Worm (Caenorhabditis elegans) whole organism, late embryonic: ENCODE data around the gene rpb-8.

Source experiments
- C08G9.2 ChIP-seq: sonication (generic microtip); optimal IDR thresholded peaks from 2 replicates; lab custom pipeline; 2016; ENCODE audit warnings: mild to moderate bottlenecking, missing genetic modification characterization, moderate library complexity, missing compliant biosample characterization
- C38D4.7 ChIP-seq: fragments of 200-800 bp; sonication (Bioruptor generic); optimal IDR thresholded peaks from 2 replicates; lab custom pipeline; 2018; ENCODE audit warnings: mild to moderate bottlenecking, missing genetic modification characterization, moderate library complexity, missing compliant biosample characterization
- F13H6.1 ChIP-seq: sonication (generic microtip); optimal IDR thresholded peaks from 2 replicates; lab custom pipeline; 2016; ENCODE audit warnings: missing genetic modification characterization, missing compliant biosample characterization
- K09A11.1 ChIP-seq: sonication (generic microtip); optimal IDR thresholded peaks from 2 replicates; lab custom pipeline; 2017; ENCODE audit warnings: antibody characterized with exemption, mild to moderate bottlenecking, missing genetic modification characterization, missing compliant biosample characterization; ENCODE audit not compliant: insufficient read depth
- Y22D7AL.16 ChIP-seq: sonication (generic microtip); optimal IDR thresholded peaks from 2 replicates; lab custom pipeline; 2016; ENCODE audit warnings: missing genetic modification characterization, missing compliant biosample characterization
- ahr-1 ChIP-seq: sonication (generic microtip); optimal IDR thresholded peaks from 2 replicates; lab custom pipeline; 2016; ENCODE audit warnings: missing genetic modification characterization, missing compliant biosample characterization
- ceh-14 ChIP-seq: sonication (generic microtip); optimal IDR thresholded peaks from 2 replicates; lab custom pipeline; 2016; ENCODE audit warnings: missing genotype, missing genetic modification characterization, missing compliant biosample characterization
- ceh-18 ChIP-seq: sonication (generic microtip); optimal IDR thresholded peaks from 2 replicates; lab custom pipeline; 2016; ENCODE audit warnings: missing genetic modification characterization, missing compliant biosample characterization
- ceh-22 ChIP-seq: sonication (generic microtip); optimal IDR thresholded peaks from 2 replicates; lab custom pipeline; 2017; ENCODE audit warnings: missing biosample characterization, missing genetic modification characterization
- ceh-24 ChIP-seq: sonication (generic microtip); optimal IDR thresholded peaks from 2 replicates; lab custom pipeline; 2016; ENCODE audit warnings: mild to moderate bottlenecking, missing genetic modification characterization, missing compliant biosample characterization
- ceh-30 ChIP-seq: fragments of 150-350 bp; optimal IDR thresholded peaks from 2 replicates; lab custom pipeline; 2014; ENCODE audit warnings: missing biosample characterization, missing genetic modification characterization
- ceh-31 ChIP-seq: sonication (generic microtip); optimal IDR thresholded peaks from 2 replicates; lab custom pipeline; 2016; ENCODE audit warnings: missing genetic modification characterization, missing compliant biosample characterization
- ceh-34 ChIP-seq: sonication (generic microtip); optimal IDR thresholded peaks from 2 replicates; lab custom pipeline; 2016; ENCODE audit warnings: mild to moderate bottlenecking, missing genetic modification characterization, missing compliant biosample characterization
- ceh-45 ChIP-seq: fragments of 200-800 bp; sonication (Bioruptor generic); IDR thresholded peaks from 2 replicates; pipeline ENCODE4 v1.3.6; 2022; ENCODE audit warnings: missing genetic modification reagents, missing genetic modification characterization, missing compliant biosample characterization
- ceh-6 ChIP-seq: fragments of 200-800 bp; sonication (Bioruptor generic); optimal IDR thresholded peaks from 2 replicates; lab custom pipeline; 2018; ENCODE audit warnings: mild to moderate bottlenecking, missing genetic modification characterization, missing compliant biosample characterization
- ceh-9 ChIP-seq: sonication (generic microtip); optimal IDR thresholded peaks from 2 replicates; lab custom pipeline; 2016; ENCODE audit warnings: mild to moderate bottlenecking, missing genetic modification characterization, inconsistent platforms, missing compliant biosample characterization
- elt-4 ChIP-seq: sonication (generic microtip); optimal IDR thresholded peaks from 2 replicates; lab custom pipeline; 2016; ENCODE audit warnings: missing genetic modification characterization, missing compliant biosample characterization
- ets-4 ChIP-seq: sonication (generic microtip); optimal IDR thresholded peaks from 2 replicates; lab custom pipeline; 2016; ENCODE audit warnings: missing genetic modification characterization, missing compliant biosample characterization
- fax-1 ChIP-seq: sonication (generic microtip); optimal IDR thresholded peaks from 2 replicates; lab custom pipeline; 2016; ENCODE audit warnings: missing genotype, missing genetic modification characterization, missing compliant biosample characterization
- fkh-6 ChIP-seq: sonication (generic microtip); optimal IDR thresholded peaks from 2 replicates; lab custom pipeline; 2016; ENCODE audit warnings: missing genetic modification characterization, missing compliant biosample characterization
- gmeb-2 ChIP-seq: sonication (generic microtip); optimal IDR thresholded peaks from 2 replicates; lab custom pipeline; 2016; ENCODE audit warnings: missing genetic modification characterization, inconsistent platforms, missing compliant biosample characterization
- hlh-13 ChIP-seq: fragments of 200-800 bp; sonication (Bioruptor generic); optimal IDR thresholded peaks from 2 replicates; lab custom pipeline; 2018; ENCODE audit warnings: mild to moderate bottlenecking, missing genetic modification characterization, missing compliant biosample characterization
- hlh-15 ChIP-seq: sonication (generic microtip); optimal IDR thresholded peaks from 2 replicates; lab custom pipeline; 2016; ENCODE audit warnings: missing genetic modification characterization, missing compliant biosample characterization
- mec-3 ChIP-seq: sonication (generic microtip); optimal IDR thresholded peaks from 2 replicates; lab custom pipeline; 2016; ENCODE audit warnings: borderline replicate concordance, missing genetic modification characterization, missing compliant biosample characterization
- nfya-1 ChIP-seq: sonication (generic microtip); optimal IDR thresholded peaks from 2 replicates; lab custom pipeline; 2017; ENCODE audit warnings: missing genetic modification characterization, mild to moderate bottlenecking, missing compliant biosample characterization, antibody characterized with exemption, moderate library complexity
- odd-2 ChIP-seq: sonication (generic microtip); optimal IDR thresholded peaks from 2 replicates; lab custom pipeline; 2017; ENCODE audit warnings: antibody characterized with exemption, mild to moderate bottlenecking, missing genetic modification characterization, missing compliant biosample characterization
- pat-9 ChIP-seq: fragments of 200-800 bp; sonication (Bioruptor generic); optimal IDR thresholded peaks from 2 replicates; lab custom pipeline; 2018; ENCODE audit warnings: mild to moderate bottlenecking, missing genetic modification characterization, moderate library complexity, missing compliant biosample characterization
- pax-1 ChIP-seq: fragments of 150-350 bp; optimal IDR thresholded peaks from 2 replicates; lab custom pipeline; 2014; ENCODE audit warnings: missing biosample characterization, missing genetic modification characterization
- pha-2 ChIP-seq: sonication (generic microtip); optimal IDR thresholded peaks from 2 replicates; lab custom pipeline; 2017; ENCODE audit warnings: mild to moderate bottlenecking, missing genetic modification characterization, missing compliant biosample characterization
- pqm-1 ChIP-seq: sonication (generic microtip); optimal IDR thresholded peaks from 2 replicates; lab custom pipeline; 2016; ENCODE audit warnings: missing genetic modification characterization, missing compliant biosample characterization
- pros-1 ChIP-seq: fragments of 150-350 bp; optimal IDR thresholded peaks from 2 replicates; lab custom pipeline; 2014; ENCODE audit warnings: missing biosample characterization, missing genetic modification reagents, missing genetic modification characterization
- ref-2 ChIP-seq: sonication (generic microtip); optimal IDR thresholded peaks from 2 replicates; lab custom pipeline; 2016; ENCODE audit warnings: missing genetic modification characterization, missing compliant biosample characterization
- sdc-2 ChIP-seq: sonication (generic microtip); optimal IDR thresholded peaks from 2 replicates; lab custom pipeline; 2016; ENCODE audit warnings: missing genotype, missing genetic modification characterization, missing compliant biosample characterization
- sox-2 ChIP-seq: fragments of 200-800 bp; sonication (Bioruptor generic); IDR thresholded peaks from 2 replicates; pipeline ENCODE4 v1.3.6; 2022; ENCODE audit warnings: missing genetic modification reagents, missing genetic modification characterization, missing compliant biosample characterization
- syd-9 ChIP-seq: sonication (generic microtip); optimal IDR thresholded peaks from 2 replicates; lab custom pipeline; 2016; ENCODE audit warnings: mild to moderate bottlenecking, missing genetic modification characterization, moderate library complexity, missing compliant biosample characterization
- tbx-2 ChIP-seq: sonication (generic microtip); optimal IDR thresholded peaks from 2 replicates; lab custom pipeline; 2016; ENCODE audit warnings: missing genetic modification characterization, missing compliant biosample characterization
- ttx-3 ChIP-seq: sonication (generic microtip); optimal IDR thresholded peaks from 2 replicates; lab custom pipeline; 2016; ENCODE audit warnings: missing genetic modification reagents, missing genetic modification characterization, missing compliant biosample characterization
- unc-3 ChIP-seq, 2 experiments: fragments of 200-800 bp in 1 of 2; sonication (Bioruptor generic) in 1 of 2; sonication (generic microtip) in 1 of 2; conservative IDR thresholded peaks in 1 of 2; optimal IDR thresholded peaks in 1 of 2; 2 replicates each; pipeline versions ENCODE4 v1.3.6 to Lab custom; 2016 to 2022; ENCODE audit warnings: missing compliant biosample characterization in 2 of 2, missing genetic modification characterization in 2 of 2, missing genetic modification reagents in 1 of 2
- unc-55 ChIP-seq: sonication (generic microtip); optimal IDR thresholded peaks from 2 replicates; lab custom pipeline; 2017; ENCODE audit warnings: missing biosample characterization, missing genetic modification reagents, missing genetic modification characterization
- zip-5 ChIP-seq: sonication (generic microtip); optimal IDR thresholded peaks from 2 replicates; lab custom pipeline; 2016; ENCODE audit warnings: missing genetic modification characterization, missing compliant biosample characterization
- ztf-16 ChIP-seq: sonication (generic microtip); optimal IDR thresholded peaks from 2 replicates; lab custom pipeline; 2017; ENCODE audit warnings: missing genetic modification characterization, missing compliant biosample characterization

The rpb-8 gene

ce11 chrIII:4939267-4939666 lies 21.5 kb upstream of the rpb-8 start, which contains the start of gene rpb-2:
Gene rpb-2, plus strand, starts transcription at chrIII:4939567.
- TF ChIP-seq ttx-3 (no peak), ceh-18 (tag; lab: Kevin White, UChicago) (no peak), ceh-9 (tag; lab: Kevin White, UChicago) (no peak), pax-1 (no peak), ceh-24 (tag; lab: Kevin White, UChicago) (no peak), F13H6.1 (tag; lab: Kevin White, UChicago) (no peak), odd-2 (tag; lab: Kevin White, UChicago) (no peak), pros-1 (no peak), C08G9.2 (tag; lab: Kevin White, UChicago) (no peak), C38D4.7 (no peak), fkh-6 (tag; lab: Kevin White, UChicago) (no peak), hlh-15 (tag; lab: Kevin White, UChicago) (no peak), ceh-45 (GFP tag; lab: Robert Waterston, UW) (no peak), ceh-14 (tag; lab: Kevin White, UChicago) (no peak), ceh-22 (no peak), ceh-6 (no peak)
- TF ChIP-seq, all 69 proteins: peak for 0

- TF ChIP-seq syd-9 (tag; lab: Kevin White, UChicago) (no peak), unc-3 (GFP tag; conservative IDR thresholded peaks at IDR 0.05; lab: Robert Waterston, UW) (no peak), unc-3 (tag; optimal IDR thresholded peaks at IDR 0.05; lab: Kevin White, UChicago) (no peak), ets-4 (tag; lab: Kevin White, UChicago) (no peak), pha-2 (tag; lab: Kevin White, UChicago) (no peak), hlh-13 (no peak)
Observed at ce11 chrIII:4937022-4937421, 19.2 kb upstream of the rpb-8 start, which contains the start of gene fsn-1. Gene fsn-1, plus strand, starts transcription at chrIII:4937322.

ce11 chrIII:4934896-4935628 lies 17.3 kb upstream of the rpb-8 start, which contains the start of gene mrps-18C:
Gene mrps-18C, plus strand, starts transcription at chrIII:4935578.
- TF ChIP-seq ceh-31 (tag; lab: Kevin White, UChicago) (no peak), K09A11.1 (tag; lab: Kevin White, UChicago) (no peak), pqm-1 (no peak), C08G9.2 (tag; lab: Kevin White, UChicago) (no peak), ahr-1 (no peak), ceh-24 (tag; lab: Kevin White, UChicago) (no peak), gmeb-2 (tag; lab: Kevin White, UChicago) (no peak), ztf-16 (tag; lab: Kevin White, UChicago) (no peak), ttx-3 (no peak), fax-1 (tag; lab: Kevin White, UChicago) (no peak), sdc-2 (tag; lab: Kevin White, UChicago) (no peak), zip-5 (no peak), sox-2 (no peak), F13H6.1 (tag; lab: Kevin White, UChicago) (no peak), pat-9 (no peak), ref-2 (no peak), syd-9 (tag; lab: Kevin White, UChicago) (no peak), hlh-13 (no peak)

- TF ChIP-seq ztf-16 (tag; lab: Kevin White, UChicago), result no peak
- TF ChIP-seq Y22D7AL.16, result no peak
- no peak for TF ChIP-seq mec-3 (tag; lab: Kevin White, UChicago)
- TF ChIP-seq K09A11.1 (tag; lab: Kevin White, UChicago), result no peak
- TF ChIP-seq syd-9 (tag; lab: Kevin White, UChicago), result no peak
- no peak for TF ChIP-seq ceh-18 (tag; lab: Kevin White, UChicago)
- no peak for TF ChIP-seq tbx-2 (tag; lab: Kevin White, UChicago)
- no peak for TF ChIP-seq ceh-6
- no peak for TF ChIP-seq nfya-1
- no peak for TF ChIP-seq ceh-30 (tag; lab: Kevin White, UChicago)
- no peak for TF ChIP-seq unc-55 (GFP tag; lab: Kevin White, UChicago)
- no peak for TF ChIP-seq sox-2
- TF ChIP-seq ttx-3, result no peak
- no peak for TF ChIP-seq ceh-34 (tag; lab: Kevin White, UChicago)
- no peak for TF ChIP-seq zip-5
- no peak for TF ChIP-seq elt-4 (tag; lab: Kevin White, UChicago)
Observed at ce11 chrIII:4932203-4932699, 14.4 kb upstream of the rpb-8 start, which contains the start of the genes C26E6.12 and eri-9. Gene C26E6.12, minus strand, starts transcription at chrIII:4932253. Gene eri-9, plus strand, starts transcription at chrIII:4932450.
